Fruit fly (Drosophila melanogaster): ENCODE results near the gene mbf1.

- TF ChIP-seq EcR (GFP tag; optimal IDR thresholded peaks at IDR 0.05) (no peak), pan (optimal IDR thresholded peaks at IDR 0.05) (no peak), CG8478 (optimal IDR thresholded peaks at IDR 0.05) (no peak), usp (GFP tag; optimal IDR thresholded peaks at IDR 0.05) (no peak), Dll (optimal IDR thresholded peaks at IDR 0.05) (no peak), psq (optimal IDR thresholded peaks at IDR 0.05) (no peak)
These were observed 2.0 kb upstream of the mbf1 start for dm6 chr3L:16572208-16572607.
